Worm (Caenorhabditis elegans): ENCODE results near the gene let-268.

The let-268 gene

ce11 chrII:9994679-9995078 lies 45.1 kb downstream of the let-268 start:
- TF ChIP-seq nhr-237 (tag; optimal IDR thresholded peaks at IDR 0.05) (no peak), nhr-23 (tag; optimal IDR thresholded peaks at IDR 0.05) (no peak), lsy-12 (tag; optimal IDR thresholded peaks at IDR 0.05) (no peak), skn-1 (tag; optimal IDR thresholded peaks at IDR 0.05) (no peak), nhr-76 (tag; optimal IDR thresholded peaks at IDR 0.05) (no peak), nhr-77 (tag; optimal IDR thresholded peaks at IDR 0.05) (no peak), ceh-9 (tag; optimal IDR thresholded peaks at IDR 0.05) (no peak), fkh-2 (tag; optimal IDR thresholded peaks at IDR 0.05) (no peak), nhr-11 (tag; optimal IDR thresholded peaks at IDR 0.05) (no peak)

ce11 chrII:9992474-9992873 lies 47.3 kb downstream of the let-268 start:
- TF ChIP-seq fkh-10 (GFP tag; optimal IDR thresholded peaks at IDR 0.05) (peak; percentile 12), ceh-16 (tag; optimal IDR thresholded peaks at IDR 0.05) (no peak)

ce11 chrII:9990812-9991211 lies 49.0 kb downstream of the let-268 start, which contains the start of gene lec-3:
TSS of gene lec-3 (plus strand) at chrII:9991112.
- TF ChIP-seq fkh-10 (GFP tag; optimal IDR thresholded peaks at IDR 0.05) (no peak), lsy-12 (tag; optimal IDR thresholded peaks at IDR 0.05) (no peak), zag-1 (tag; optimal IDR thresholded peaks at IDR 0.05) (no peak), nfya-1 (tag; optimal IDR thresholded peaks at IDR 0.05; ENCODE audit: insufficient read depth) (no peak), lin-15B (tag; optimal IDR thresholded peaks at IDR 0.05) (no peak), sea-2 (GFP tag; optimal IDR thresholded peaks at IDR 0.05) (no peak), eor-1 (tag; optimal IDR thresholded peaks at IDR 0.05) (no peak), fos-1 (tag; optimal IDR thresholded peaks at IDR 0.05) (no peak), nhr-28 (tag; optimal IDR thresholded peaks at IDR 0.05) (no peak), ZK546.5 (tag; optimal IDR thresholded peaks at IDR 0.05) (no peak), hmg-11 (tag; optimal IDR thresholded peaks at IDR 0.05) (no peak), nhr-23 (tag; optimal IDR thresholded peaks at IDR 0.05) (no peak)

ce11 chrII:9989533-9989932 lies 50.2 kb downstream of the let-268 start:
- TF ChIP-seq lin-15B (tag; optimal IDR thresholded peaks at IDR 0.05) (no peak), nhr-11 (tag; optimal IDR thresholded peaks at IDR 0.05) (no peak), R02D3.7 (tag; optimal IDR thresholded peaks at IDR 0.05) (no peak), nhr-67 (tag; optimal IDR thresholded peaks at IDR 0.05) (no peak), nfya-1 (tag; optimal IDR thresholded peaks at IDR 0.05; ENCODE audit: insufficient read depth) (no peak), nhr-43 (tag; optimal IDR thresholded peaks at IDR 0.05; ENCODE audit: poor library complexity, severe bottlenecking) (no peak), pqm-1 (tag; optimal IDR thresholded peaks at IDR 0.05) (no peak), fos-1 (tag; optimal IDR thresholded peaks at IDR 0.05) (no peak), egl-5 (tag; optimal IDR thresholded peaks at IDR 0.05) (no peak), nhr-25 (tag; optimal IDR thresholded peaks at IDR 0.05) (no peak), mml-1 (tag; optimal IDR thresholded peaks at IDR 0.05) (no peak)

ce11 chrII:9988620-9989019 lies 51.2 kb downstream of the let-268 start:
- TF ChIP-seq ztf-4 (tag; optimal IDR thresholded peaks at IDR 0.05) = no peak

ce11 chrII:9986635-9987575 lies 52.9 kb downstream of the let-268 start:
- peak; percentile 8 for TF ChIP-seq nhr-25 (tag; optimal IDR thresholded peaks at IDR 0.05)
- peak; percentile 25 for TF ChIP-seq nhr-11 (tag; optimal IDR thresholded peaks at IDR 0.05)
- TF ChIP-seq nhr-12 (tag; optimal IDR thresholded peaks at IDR 0.05) = no peak
- TF ChIP-seq nhr-43 (tag; optimal IDR thresholded peaks at IDR 0.05; ENCODE audit: poor library complexity, severe bottlenecking) = no peak

- peak; percentile 81 for TF ChIP-seq pha-4 (tag; optimal IDR thresholded peaks at IDR 0.05)
- TF ChIP-seq pqm-1 (tag; optimal IDR thresholded peaks at IDR 0.05) = no peak
- peak; percentile 28 for TF ChIP-seq zag-1 (tag; optimal IDR thresholded peaks at IDR 0.05)
- no peak for TF ChIP-seq nhr-28 (tag; optimal IDR thresholded peaks at IDR 0.05)
- TF ChIP-seq unc-62 (GFP tag; optimal IDR thresholded peaks at IDR 0.05) = peak; percentile 74
- TF ChIP-seq nhr-77 (tag; optimal IDR thresholded peaks at IDR 0.05) = no peak
- TF ChIP-seq aly-2 (tag; optimal IDR thresholded peaks at IDR 0.05) = no peak
- no peak for TF ChIP-seq nhr-25 (tag; optimal IDR thresholded peaks at IDR 0.05)
- TF ChIP-seq egl-27 (tag; optimal IDR thresholded peaks at IDR 0.05) = no peak
- no peak for TF ChIP-seq nhr-43 (tag; optimal IDR thresholded peaks at IDR 0.05; ENCODE audit: poor library complexity, severe bottlenecking)
- no peak for TF ChIP-seq eor-1 (tag; optimal IDR thresholded peaks at IDR 0.05)
- TF ChIP-seq R02D3.7 (tag; optimal IDR thresholded peaks at IDR 0.05) = no peak
- no peak for TF ChIP-seq ceh-82 (tag; optimal IDR thresholded peaks at IDR 0.05)
- no peak for TF ChIP-seq fkh-2 (tag; optimal IDR thresholded peaks at IDR 0.05)
- TF ChIP-seq daf-12 (tag; optimal IDR thresholded peaks at IDR 0.05) = no peak
- TF ChIP-seq snpc-4 (tag; optimal IDR thresholded peaks at IDR 0.05) = peak; percentile 10
- no peak for TF ChIP-seq nhr-12 (tag; optimal IDR thresholded peaks at IDR 0.05)
- no peak for TF ChIP-seq ama-1 (optimal IDR thresholded peaks at IDR 0.05)
- no peak for TF ChIP-seq lsy-12 (tag; optimal IDR thresholded peaks at IDR 0.05)
- TF ChIP-seq fos-1 (tag; optimal IDR thresholded peaks at IDR 0.05) = no peak
- no peak for TF ChIP-seq ceh-9 (tag; optimal IDR thresholded peaks at IDR 0.05)
- no peak for TF ChIP-seq nhr-67 (tag; optimal IDR thresholded peaks at IDR 0.05)
- peak; percentile 77 for TF ChIP-seq nhr-11 (tag; optimal IDR thresholded peaks at IDR 0.05)
These were observed 54.9 kb downstream of the let-268 start for ce11 chrII:9984866-9985336.

All from whole organism, L3 larva.